Worm (Caenorhabditis elegans): Measurements from ENCODE around the gene M03F4.6.

DNA sequence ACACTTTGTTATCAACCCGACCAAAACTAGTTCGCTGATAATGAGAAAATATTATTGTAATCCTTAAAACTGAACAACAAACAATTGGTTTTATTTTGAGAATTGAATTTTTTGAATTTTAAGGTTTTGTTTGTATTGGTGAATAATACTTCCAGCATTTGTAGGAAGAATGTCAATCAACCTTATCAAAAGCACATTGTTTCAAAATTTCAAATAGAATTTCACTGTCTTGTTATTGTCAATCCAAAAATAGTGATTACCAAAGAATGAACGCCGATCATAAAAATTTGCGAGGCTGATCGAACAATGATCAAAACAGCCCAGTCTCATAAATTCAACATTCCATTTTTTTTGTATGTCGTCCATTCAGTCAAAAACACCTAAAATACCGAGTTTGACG lies 5.4 kb upstream of the M03F4.6 start:
- TF ChIP-seq unc-62 (GFP tag; optimal IDR thresholded peaks at IDR 0.05): no peak
- TF ChIP-seq pag-3 (tag; optimal IDR thresholded peaks at IDR 0.05; ENCODE audit: borderline replicate concordance, insufficient read depth): no peak
- TF ChIP-seq snpc-4 (tag; optimal IDR thresholded peaks at IDR 0.05): no peak
- peak; percentile 23 for TF ChIP-seq blmp-1 (tag; optimal IDR thresholded peaks at IDR 0.05)
- TF ChIP-seq nhr-77 (tag; optimal IDR thresholded peaks at IDR 0.05): no peak
- TF ChIP-seq nhr-11 (tag; optimal IDR thresholded peaks at IDR 0.05): no peak
- no peak for TF ChIP-seq lin-13 (GFP tag; optimal IDR thresholded peaks at IDR 0.05)
- TF ChIP-seq mep-1 (tag; optimal IDR thresholded peaks at IDR 0.05): no peak
- TF ChIP-seq nhr-12 (tag; optimal IDR thresholded peaks at IDR 0.05): no peak
- no peak for TF ChIP-seq dpl-1 (GFP tag; optimal IDR thresholded peaks at IDR 0.05)
- no peak for TF ChIP-seq C34B4.2 (tag; optimal IDR thresholded peaks at IDR 0.05)
- no peak for TF ChIP-seq nhr-76 (tag; optimal IDR thresholded peaks at IDR 0.05)
- no peak for TF ChIP-seq ets-5 (GFP tag; IDR thresholded peaks at IDR 0.05)
